Fruit fly (Drosophila melanogaster) whole organism, wandering third instar larva: ENCODE data around the gene CG13937.

Source experiments
- Abd-B ChIP-seq: fragments of >200 bp; optimal IDR thresholded peaks from 2 replicates; lab custom pipeline; 2017; ENCODE audit warnings: missing biosample characterization, missing genetic modification characterization
- CG32264 ChIP-seq: fragments of 200-800 bp; sonication (Bioruptor generic); optimal IDR thresholded peaks from 2 replicates; lab custom pipeline; 2016; ENCODE audit warnings: missing biosample characterization, missing genetic modification characterization
- CrebA ChIP-seq: fragments of 200-800 bp; sonication (Bioruptor generic); optimal IDR thresholded peaks from 2 replicates; lab custom pipeline; 2016; ENCODE audit warnings: missing biosample characterization, mild to moderate bottlenecking, missing genetic modification characterization, borderline replicate concordance
- Dfd ChIP-seq: fragments of >200 bp; optimal IDR thresholded peaks from 2 replicates; lab custom pipeline; 2017; ENCODE audit warnings: missing biosample characterization, missing genetic modification characterization
- HLH106 ChIP-seq: fragments of 200-800 bp; optimal IDR thresholded peaks from 3 replicates; lab custom pipeline; 2019; ENCODE audit warnings: missing biosample characterization, mild to moderate bottlenecking, missing genetic modification characterization, moderate library complexity
- Hnf4 ChIP-seq: fragments of 200-800 bp; sonication (Bioruptor generic); optimal IDR thresholded peaks from 2 replicates; lab custom pipeline; 2016; ENCODE audit warnings: missing biosample characterization, mild to moderate bottlenecking, missing genetic modification characterization
- Hr78 ChIP-seq: fragments of >200 bp; optimal IDR thresholded peaks from 2 replicates; lab custom pipeline; 2017; ENCODE audit warnings: missing biosample characterization, missing genetic modification characterization
- Hr83 ChIP-seq: fragments of 200-300 bp; sonication (Bioruptor generic); optimal IDR thresholded peaks from 2 replicates; lab custom pipeline; 2016; ENCODE audit warnings: missing biosample characterization, mild to moderate bottlenecking, missing genetic modification characterization, moderate library complexity; ENCODE audit not compliant: poor library complexity, severe bottlenecking
- Jra ChIP-seq: sonication (Bioruptor generic); optimal IDR thresholded peaks from 2 replicates; lab custom pipeline; 2016; ENCODE audit warnings: missing biosample characterization, missing genetic modification characterization
- Mio ChIP-seq: sonication (Bioruptor generic); optimal IDR thresholded peaks from 2 replicates; lab custom pipeline; 2016; ENCODE audit warnings: missing biosample characterization, missing genetic modification characterization
- Myc ChIP-seq: fragments of >200 bp; optimal IDR thresholded peaks from 2 replicates; lab custom pipeline; 2017
- N ChIP-seq: fragments of >200 bp; optimal IDR thresholded peaks from 2 replicates; lab custom pipeline; 2018; ENCODE audit warnings: missing biosample characterization, missing external identifiers, missing genetic modification characterization
- OdsH ChIP-seq: fragments of 200-800 bp; sonication (Bioruptor generic); optimal IDR thresholded peaks from 2 replicates; lab custom pipeline; 2016; ENCODE audit warnings: missing biosample characterization, mild to moderate bottlenecking, missing genetic modification characterization
- Rel ChIP-seq, 2 experiments: fragments of 200-800 bp; sonication (Bioruptor generic) in 1 of 2; optimal IDR thresholded peaks; 2 replicates in 1 of 2; 3 replicates in 1 of 2; lab custom pipeline; 2016 to 2019; ENCODE audit warnings: mild to moderate bottlenecking in 2 of 2, missing biosample characterization in 2 of 2, missing genetic modification characterization in 2 of 2, moderate library complexity in 1 of 2
- Sp1 ChIP-seq: fragments of 200-800 bp; sonication (Bioruptor generic); optimal IDR thresholded peaks from 3 replicates; lab custom pipeline; 2019; ENCODE audit warnings: missing biosample characterization, mild to moderate bottlenecking, missing genetic modification characterization, moderate library complexity
- Vsx2 ChIP-seq: fragments of 200-300, 225-300 bp; sonication (Bioruptor generic); optimal IDR thresholded peaks from 2 replicates; lab custom pipeline; 2018; ENCODE audit warnings: missing biosample characterization, missing genetic modification characterization; ENCODE audit not compliant: partially characterized antibody
- br ChIP-seq: fragments of 200-800 bp; sonication (Bioruptor generic); optimal IDR thresholded peaks from 2 replicates; lab custom pipeline; 2016; ENCODE audit warnings: missing biosample characterization, missing genetic modification characterization
- brk ChIP-seq: fragments of 200-800 bp; sonication (Bioruptor generic); optimal IDR thresholded peaks from 2 replicates; lab custom pipeline; 2016; ENCODE audit warnings: missing biosample characterization, mild to moderate bottlenecking, missing genetic modification characterization
- dl ChIP-seq, 2 experiments: fragments of 175-275, 200-275 bp in 1 of 2; fragments of 200-275 bp in 1 of 2; sonication (Bioruptor generic); optimal IDR thresholded peaks; lab custom pipeline; 2018; ENCODE audit warnings: mild to moderate bottlenecking in 2 of 2, missing biosample characterization in 2 of 2, missing genetic modification characterization in 2 of 2, moderate library complexity in 2 of 2; ENCODE audit not compliant: partially characterized antibody in 2 of 2, insufficient read depth in 1 of 2
- dmrt93B ChIP-seq: fragments of 200-800 bp; sonication (Bioruptor generic); optimal IDR thresholded peaks from 2 replicates; lab custom pipeline; 2018; ENCODE audit warnings: missing biosample characterization, mild to moderate bottlenecking, missing genetic modification characterization
- ey ChIP-seq: fragments of 200-800 bp; sonication (Bioruptor generic); optimal IDR thresholded peaks from 2 replicates; lab custom pipeline; 2016; ENCODE audit warnings: missing biosample characterization, missing genetic modification characterization
- foxo ChIP-seq, 2 experiments: fragments of 200-800 bp; sonication (Bioruptor generic); optimal IDR thresholded peaks; 2 replicates in 1 of 2; 3 replicates in 1 of 2; lab custom pipeline; 2016 to 2017; ENCODE audit warnings: missing biosample characterization in 2 of 2, missing genetic modification characterization in 2 of 2
- jim ChIP-seq: fragments of 175-275, 200-325 bp; sonication (Bioruptor generic); optimal IDR thresholded peaks from 2 replicates; lab custom pipeline; 2016; ENCODE audit warnings: missing biosample characterization, mild to moderate bottlenecking, missing genetic modification characterization
- pan ChIP-seq: fragments of >200 bp; optimal IDR thresholded peaks from 2 replicates; lab custom pipeline; 2017
- psq ChIP-seq: fragments of 200-800 bp; sonication (Bioruptor generic); optimal IDR thresholded peaks from 3 replicates; lab custom pipeline; 2017; ENCODE audit warnings: missing biosample characterization, mild to moderate bottlenecking, missing genetic modification characterization, moderate library complexity
- rgr ChIP-seq: fragments of 200-800 bp; sonication (Bioruptor generic); optimal IDR thresholded peaks from 3 replicates; lab custom pipeline; 2016; ENCODE audit warnings: missing biosample characterization, mild to moderate bottlenecking, missing genetic modification characterization
- sage ChIP-seq: fragments of 200-800 bp; sonication (Bioruptor generic); optimal IDR thresholded peaks from 2 replicates; lab custom pipeline; 2016; ENCODE audit warnings: missing biosample characterization, mild to moderate bottlenecking, missing genetic modification characterization
- sv ChIP-seq: fragments of 200-800 bp; sonication (Bioruptor generic); optimal IDR thresholded peaks from 3 replicates; lab custom pipeline; 2016; ENCODE audit warnings: missing biosample characterization, missing genetic modification characterization
- tai ChIP-seq: sonication (Bioruptor generic); optimal IDR thresholded peaks from 2 replicates; lab custom pipeline; 2016; ENCODE audit warnings: missing biosample characterization, missing genetic modification characterization
- woc ChIP-seq: sonication (Bioruptor generic); optimal IDR thresholded peaks from 2 replicates; lab custom pipeline; 2016; ENCODE audit warnings: missing biosample characterization, mild to moderate bottlenecking, missing genetic modification characterization

CG13937 gene

dm6 chr3L:1904440-1904839 lies 21.6 kb upstream of the CG13937 start:
- TF ChIP-seq Vsx2 (GFP tag; lab: Kevin White, UChicago) = no peak
- TF ChIP-seq dl (GFP tag; optimal IDR thresholded peaks at IDR 0.05; lab: Kevin White, UChicago; ENCODE audit: insufficient read depth in 1 of 2, partially characterized antibody in 2 of 2) = no peak
- TF ChIP-seq Dfd (GFP tag; lab: Kevin White, UChicago) = no peak
- no peak for TF ChIP-seq Rel (GFP tag; optimal IDR thresholded peaks at IDR 0.05; lab: Kevin White, UChicago)
- no peak for TF ChIP-seq Rel (tag; optimal IDR thresholded peaks at IDR 0.05; lab: Kevin White, UChicago)
- TF ChIP-seq Hnf4 (GFP tag; lab: Kevin White, UChicago) = no peak
- TF ChIP-seq, all 38 proteins: peak for 0

dm6 chr3L:1900633-1901032 lies 17.8 kb upstream of the CG13937 start:
- no peak for TF ChIP-seq Mio
- TF ChIP-seq Hnf4 (GFP tag; lab: Kevin White, UChicago) = no peak
- TF ChIP-seq br (GFP tag; lab: Kevin White, UChicago) = no peak
- TF ChIP-seq Myc (lab: Kevin White, UChicago) = no peak
- no peak for TF ChIP-seq woc
- no peak for TF ChIP-seq OdsH (GFP tag; lab: Kevin White, UChicago)
- no peak for TF ChIP-seq pan (lab: Kevin White, UChicago)

dm6 chr3L:1899616-1900015 lies 16.8 kb upstream of the CG13937 start:
- TF ChIP-seq Myc (lab: Kevin White, UChicago) (no peak), CrebA (GFP tag; lab: Kevin White, UChicago) (no peak), Abd-B (no peak), dl (GFP tag; optimal IDR thresholded peaks at IDR 0.05; lab: Kevin White, UChicago; ENCODE audit: insufficient read depth in 1 of 2, partially characterized antibody in 2 of 2) (no peak), pan (lab: Kevin White, UChicago) (no peak), CG32264 (GFP tag; lab: Kevin White, UChicago) (no peak), Jra (GFP tag; lab: Kevin White, UChicago) (no peak), ey (GFP tag; lab: Kevin White, UChicago) (no peak), sage (GFP tag; lab: Kevin White, UChicago) (no peak), woc (no peak), br (GFP tag; lab: Kevin White, UChicago) (no peak), Vsx2 (GFP tag; lab: Kevin White, UChicago) (no peak), Sp1 (GFP tag; lab: Kevin White, UChicago) (no peak), dmrt93B (GFP tag; lab: Kevin White, UChicago) (no peak), brk (no peak)

- TF ChIP-seq HLH106 (tag; lab: Kevin White, UChicago) (no peak), sv (no peak), CG32264 (GFP tag; lab: Kevin White, UChicago) (no peak), tai (GFP tag; lab: Kevin White, UChicago) (no peak), Vsx2 (GFP tag; lab: Kevin White, UChicago) (no peak), jim (GFP tag; lab: Kevin White, UChicago) (no peak), psq (GFP tag; lab: Kevin White, UChicago) (no peak), OdsH (GFP tag; lab: Kevin White, UChicago) (no peak), Hr78 (GFP tag; lab: Kevin White, UChicago) (no peak), Jra (GFP tag; lab: Kevin White, UChicago) (no peak), brk (no peak), pan (lab: Kevin White, UChicago) (no peak), N (GFP tag; lab: Kevin White, UChicago) (no peak), rgr (no peak), foxo (GFP tag; optimal IDR thresholded peaks at IDR 0.05; lab: Kevin White, UChicago) (no peak), dmrt93B (GFP tag; lab: Kevin White, UChicago) (no peak), Hr83 (GFP tag; lab: Kevin White, UChicago) (no peak)
Measured at dm6 chr3L:1897709-1898108, 14.9 kb upstream of the CG13937 start.

dm6 chr3L:1891914-1892313 lies 9.1 kb upstream of the CG13937 start:
- no peak for TF ChIP-seq Vsx2 (GFP tag; lab: Kevin White, UChicago)
- TF ChIP-seq foxo (GFP tag; optimal IDR thresholded peaks at IDR 0.05; lab: Kevin White, UChicago) = no peak
- TF ChIP-seq Myc (lab: Kevin White, UChicago) = peak; percentile 29
